Fruit fly (Drosophila melanogaster): ENCODE results near the gene CG43678.

CG43678 gene

dm6 chr3L:14999284-15000019, 49.8 kb downstream of the CG43678 start, which contains the start of the genes mRpL39 and Prosbeta2:
TSS of gene mRpL39 (minus strand) at chr3L:14999666.
TSS of gene Prosbeta2 (plus strand) at chr3L:14999951.
- no peak for TF ChIP-seq ovo (GFP tag; optimal IDR thresholded peaks at IDR 0.05)
- peak; percentile 38 for TF ChIP-seq CG12768 (GFP tag; optimal IDR thresholded peaks at IDR 0.05)
- TF ChIP-seq cnc (optimal IDR thresholded peaks at IDR 0.05) = peak in 1 of 2 experiments; percentile 41
- no peak for TF ChIP-seq CG11617 (GFP tag; optimal IDR thresholded peaks at IDR 0.05)
- TF ChIP-seq CG7101 (tag; optimal IDR thresholded peaks at IDR 0.05) = peak; percentile 52
- TF ChIP-seq cic (GFP tag; optimal IDR thresholded peaks at IDR 0.05) = no peak
- TF ChIP-seq Clk (GFP tag; optimal IDR thresholded peaks at IDR 0.05) = peak; percentile 54
- no peak for TF ChIP-seq CG1620 (GFP tag; optimal IDR thresholded peaks at IDR 0.05)
- peak; percentile 82 for TF ChIP-seq bab1 (GFP tag; optimal IDR thresholded peaks at IDR 0.05)
- peak; percentile 76 for TF ChIP-seq CG14711 (tag; optimal IDR thresholded peaks at IDR 0.05)
- TF ChIP-seq CG7045 (GFP tag; optimal IDR thresholded peaks at IDR 0.05) = peak; percentile 36

All from whole organism, adult.